Worm (Caenorhabditis elegans): ENCODE results near the gene Y17G7B.21.

Gene Y17G7B.21

DNA sequence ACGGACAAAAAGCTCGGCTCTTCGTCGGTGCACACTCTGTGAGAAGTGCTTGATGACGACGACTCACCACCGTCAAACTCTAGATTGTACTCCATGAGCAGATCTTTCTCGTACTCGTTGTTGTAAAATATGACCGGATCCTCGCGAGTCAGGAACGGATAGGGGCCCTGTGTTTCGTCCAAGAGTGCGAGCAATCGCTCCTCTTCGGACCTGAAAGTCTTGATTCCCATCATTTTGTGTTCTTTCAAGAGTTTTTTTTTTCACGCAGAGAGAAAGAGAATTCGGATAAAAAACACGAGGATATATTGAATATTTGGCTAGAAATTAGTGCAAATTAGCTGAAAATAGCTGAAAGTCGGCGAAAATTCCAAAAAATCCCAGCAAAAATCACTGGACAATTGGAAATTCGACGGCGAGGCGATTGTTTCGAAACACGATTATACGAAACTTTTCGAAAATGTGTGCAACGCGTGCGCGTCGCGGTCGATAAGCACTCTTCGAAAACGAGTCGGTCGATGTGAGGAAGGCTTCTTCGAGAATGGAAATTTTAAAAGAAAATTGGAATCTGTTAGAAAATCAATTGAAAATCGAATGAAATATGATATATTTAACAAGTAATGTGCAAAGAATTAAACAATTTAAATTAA is 2.1 kb upstream of the Y17G7B.21 start, which contains the start of the genes ash-2 and Y17G7B.20:
Gene ash-2 (plus strand): TSS at position 390 of the 647 bp plus-strand sequence.
Gene Y17G7B.20 (minus strand): TSS at position 396 of the 647 bp plus-strand sequence.
- peak; percentile 16 for TF ChIP-seq ztf-11 (tag; optimal IDR thresholded peaks at IDR 0.05)
- peak; percentile 100 for TF ChIP-seq ceh-39 (tag; optimal IDR thresholded peaks at IDR 0.05)
- peak; percentile 3 for TF ChIP-seq hlh-1 (tag; optimal IDR thresholded peaks at IDR 0.05)
- TF ChIP-seq mep-1 (tag; optimal IDR thresholded peaks at IDR 0.05): no peak
- peak; percentile 29 for TF ChIP-seq ces-1 (GFP tag; optimal IDR thresholded peaks at IDR 0.05)
- TF ChIP-seq lin-13 (tag; optimal IDR thresholded peaks at IDR 0.05): peak; percentile 33

DNA sequence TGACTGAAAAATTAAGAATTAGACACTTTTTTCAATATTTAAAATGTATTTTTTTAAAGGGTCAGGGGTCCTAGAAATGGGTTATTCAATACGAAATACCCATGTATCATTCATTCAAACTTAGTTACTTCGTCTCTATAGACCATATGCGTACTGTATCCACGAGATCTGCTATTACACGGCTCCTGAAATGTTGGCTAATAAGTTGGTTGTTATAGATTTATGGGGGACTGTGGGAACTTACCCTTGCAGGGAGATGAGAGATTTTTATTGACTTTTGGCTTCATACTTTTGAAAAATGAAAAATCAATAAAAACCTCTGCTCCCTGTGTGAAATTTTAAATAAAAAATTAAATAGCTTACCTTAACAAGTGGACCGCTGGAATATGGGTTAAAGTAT is 1.5 kb upstream of the Y17G7B.21 start:
- TF ChIP-seq nhr-12 (tag; optimal IDR thresholded peaks at IDR 0.05) (no peak), nhr-2 (tag; optimal IDR thresholded peaks at IDR 0.05) (no peak), lin-13 (tag; optimal IDR thresholded peaks at IDR 0.05) (no peak), sem-2 (GFP tag; optimal IDR thresholded peaks at IDR 0.05) (no peak), elt-3 (tag; optimal IDR thresholded peaks at IDR 0.05) (no peak), nhr-237 (tag; optimal IDR thresholded peaks at IDR 0.05) (no peak)

DNA sequence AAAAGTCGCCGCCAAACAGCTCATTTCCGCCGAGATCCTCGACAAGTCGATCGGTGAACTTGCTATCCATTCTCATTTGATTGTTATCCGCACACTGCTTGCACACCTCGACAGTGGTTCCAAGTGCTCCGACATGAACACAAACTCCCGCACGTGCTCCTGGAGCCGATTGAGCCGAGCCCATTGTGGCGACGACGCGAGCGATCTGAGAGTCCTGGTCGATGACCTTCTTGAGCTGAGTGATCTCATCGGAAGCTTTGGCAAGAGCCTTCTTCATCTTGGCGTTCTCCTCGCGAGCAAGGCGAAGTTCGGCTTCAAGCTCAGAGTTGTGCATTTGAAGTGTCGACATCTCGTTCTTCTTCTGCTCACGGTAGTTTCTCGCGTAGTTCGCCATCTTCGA is 1.0 kb upstream of the Y17G7B.21 start:
- TF ChIP-seq pha-4 (tag; optimal IDR thresholded peaks at IDR 0.05) (no peak), mls-2 (tag; optimal IDR thresholded peaks at IDR 0.05) (no peak), elt-1 (tag; optimal IDR thresholded peaks at IDR 0.05; ENCODE audit: borderline replicate concordance, insufficient read depth) (no peak), flh-1 (GFP tag; optimal IDR thresholded peaks at IDR 0.05) (no peak), nhr-76 (tag; optimal IDR thresholded peaks at IDR 0.05) (no peak), mab-5 (tag; optimal IDR thresholded peaks at IDR 0.05) (no peak), unc-39 (tag; optimal IDR thresholded peaks at IDR 0.05) (no peak), cnd-1 (tag; optimal IDR thresholded peaks at IDR 0.05) (no peak), mep-1 (tag; optimal IDR thresholded peaks at IDR 0.05) (no peak), nhr-2 (tag; optimal IDR thresholded peaks at IDR 0.05) (no peak)

DNA sequence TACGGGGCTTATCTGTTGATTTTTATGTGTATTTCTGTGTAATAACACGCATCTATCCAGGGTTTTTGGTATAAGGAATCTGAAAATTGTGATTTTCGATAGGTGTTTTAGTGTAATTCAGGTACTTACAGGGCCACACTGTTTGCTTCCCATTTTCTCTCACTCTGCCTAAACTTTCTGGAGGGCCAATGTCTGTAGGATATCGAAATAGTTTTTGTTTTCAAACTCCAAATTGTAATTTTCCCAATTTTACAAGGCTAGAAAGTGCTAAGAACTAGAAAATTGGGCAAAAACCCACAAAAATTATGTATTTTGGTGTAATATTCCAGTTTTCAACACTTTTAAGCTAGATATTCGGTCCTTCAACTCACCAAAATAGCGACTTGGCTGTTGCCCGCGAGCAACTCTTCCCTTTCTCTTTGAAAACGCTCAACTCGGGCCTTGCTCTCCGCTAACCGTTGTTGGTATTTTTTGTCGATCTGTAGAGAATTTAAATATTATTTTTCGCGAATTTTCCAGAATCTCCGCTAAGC is 668 bp downstream of the Y17G7B.21 start:
- no peak for TF ChIP-seq mls-2 (tag; optimal IDR thresholded peaks at IDR 0.05)
- no peak for TF ChIP-seq unc-39 (tag; optimal IDR thresholded peaks at IDR 0.05)
- no peak for TF ChIP-seq M03D4.4 (tag; optimal IDR thresholded peaks at IDR 0.05)
- TF ChIP-seq flh-1 (GFP tag; optimal IDR thresholded peaks at IDR 0.05): no peak
- no peak for TF ChIP-seq lin-13 (tag; optimal IDR thresholded peaks at IDR 0.05)
- no peak for TF ChIP-seq elt-3 (tag; optimal IDR thresholded peaks at IDR 0.05)
- TF ChIP-seq unc-120 (tag; optimal IDR thresholded peaks at IDR 0.05; ENCODE audit: poor library complexity, severe bottlenecking): no peak
- TF ChIP-seq sptf-1 (tag; optimal IDR thresholded peaks at IDR 0.05): no peak
- no peak for TF ChIP-seq mab-5 (tag; optimal IDR thresholded peaks at IDR 0.05)
- no peak for TF ChIP-seq tbx-8 (GFP tag; optimal IDR thresholded peaks at IDR 0.05)
- no peak for TF ChIP-seq lsy-2 (tag; optimal IDR thresholded peaks at IDR 0.05)
- TF ChIP-seq blmp-1 (tag; optimal IDR thresholded peaks at IDR 0.05): no peak
- no peak for TF ChIP-seq ztf-11 (tag; optimal IDR thresholded peaks at IDR 0.05)

DNA sequence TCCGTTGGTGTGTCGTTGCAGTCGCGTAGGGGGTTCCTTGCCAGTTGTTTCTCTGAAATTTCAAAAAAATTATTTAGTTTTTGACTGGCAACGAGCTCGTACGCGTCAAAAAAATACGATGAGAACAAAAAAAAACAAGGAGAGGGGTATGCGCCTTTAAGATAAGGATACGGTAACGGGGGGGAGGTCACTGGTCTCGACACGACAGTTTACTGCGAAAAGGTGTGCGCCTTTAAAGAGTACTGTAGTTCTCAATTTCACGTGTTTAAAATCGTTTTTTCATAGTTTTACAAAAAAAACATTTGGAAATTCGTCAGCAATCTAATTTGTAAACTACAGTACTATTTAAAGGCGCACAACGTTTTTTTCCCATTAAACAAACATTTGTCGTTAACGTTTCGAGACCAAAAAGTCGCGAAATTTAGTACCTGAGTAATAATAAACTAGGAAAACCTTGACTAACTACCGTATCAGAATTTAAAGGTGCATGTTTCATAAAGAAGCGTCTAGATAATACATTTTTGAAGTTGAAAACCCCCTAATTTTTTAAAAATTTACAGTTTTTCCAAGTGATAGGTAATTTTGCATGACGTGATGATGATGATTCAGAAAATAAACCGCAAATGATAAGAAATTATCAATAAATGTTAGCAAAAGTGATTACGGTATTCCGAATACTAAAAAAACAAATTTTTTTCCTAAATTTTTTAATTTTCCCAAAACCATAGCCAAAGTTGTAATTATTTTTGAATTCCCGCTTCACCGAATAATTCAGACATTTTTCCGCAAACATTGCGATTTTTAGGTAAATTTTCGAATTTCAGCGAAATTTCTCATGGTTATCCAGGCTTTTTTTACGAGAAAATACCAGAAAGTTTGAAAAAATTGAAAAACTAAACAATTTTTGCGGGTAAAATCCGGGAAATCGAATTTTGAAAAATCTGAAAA is 3.1 kb downstream of the Y17G7B.21 start:
- TF ChIP-seq nhr-28 (tag; optimal IDR thresholded peaks at IDR 0.05) (no peak), bed-3 (GFP tag; optimal IDR thresholded peaks at IDR 0.05) (peak; percentile 47), ceh-83 (GFP tag; optimal IDR thresholded peaks at IDR 0.05) (peak; percentile 59), ceh-43 (GFP tag; optimal IDR thresholded peaks at IDR 0.05) (peak; percentile 44), lin-13 (tag; optimal IDR thresholded peaks at IDR 0.05) (no peak), nhr-12 (tag; optimal IDR thresholded peaks at IDR 0.05) (no peak), mls-2 (tag; optimal IDR thresholded peaks at IDR 0.05) (peak; percentile 13), sptf-1 (tag; optimal IDR thresholded peaks at IDR 0.05) (peak; percentile 32), unc-120 (tag; optimal IDR thresholded peaks at IDR 0.05; ENCODE audit: poor library complexity, severe bottlenecking) (no peak)

Measured in whole organism, mixed stage, embryonic.